Worm (Caenorhabditis elegans): Measurements from ENCODE around the gene cya-1.

cya-1 gene

ce11 chrIII:9060267-9060666, 48.8 kb downstream of the cya-1 start (continued):
- TF ChIP-seq lin-39 (tag; optimal IDR thresholded peaks at IDR 0.05) (no peak), daf-16 (GFP tag; optimal IDR thresholded peaks at IDR 0.05) (peak in 1 of 2 experiments; percentile 30), daf-16 (tag; optimal IDR thresholded peaks at IDR 0.05) (peak; percentile 36), egl-27 (tag; optimal IDR thresholded peaks at IDR 0.05) (no peak), nhr-28 (tag; optimal IDR thresholded peaks at IDR 0.05) (no peak), zfp-3 (GFP tag; conservative IDR thresholded peaks at IDR 0.05) (peak; percentile 91), lin-29 (GFP tag; IDR thresholded peaks at IDR 0.05) (no peak), dve-1 (tag; optimal IDR thresholded peaks at IDR 0.05; ENCODE audit: insufficient read depth) (peak; percentile 73), ztf-7 (tag; optimal IDR thresholded peaks at IDR 0.05) (no peak), mdl-1 (tag; optimal IDR thresholded peaks at IDR 0.05) (no peak), nhr-11 (tag; optimal IDR thresholded peaks at IDR 0.05) (no peak), daf-19 (GFP tag; conservative IDR thresholded peaks at IDR 0.05) (no peak), dmd-8 (GFP tag; IDR thresholded peaks at IDR 0.05) (no peak), lin-1 (GFP tag; IDR thresholded peaks at IDR 0.05) (0 out of 2 replicates have a peak, but pooled peaks have one; percentile 8), snpc-4 (tag; optimal IDR thresholded peaks at IDR 0.05) (no peak), T20F7.1 (GFP tag; optimal IDR thresholded peaks at IDR 0.05) (peak; percentile 71), R02D3.7 (tag; optimal IDR thresholded peaks at IDR 0.05) (no peak), ceh-44 (GFP tag; IDR thresholded peaks at IDR 0.05) (no peak), tra-1 (GFP tag; IDR thresholded peaks at IDR 0.05) (no peak), zip-11 (GFP tag; IDR thresholded peaks at IDR 0.05) (no peak), nhr-102 (tag; optimal IDR thresholded peaks at IDR 0.05) (peak; percentile 38), attf-4 (tag; optimal IDR thresholded peaks at IDR 0.05) (no peak), D1046.2 (GFP tag; IDR thresholded peaks at IDR 0.05) (no peak), sdz-12 (GFP tag; optimal IDR thresholded peaks at IDR 0.05) (no peak), ceh-28 (tag; optimal IDR thresholded peaks at IDR 0.05) (no peak), nhr-77 (tag; optimal IDR thresholded peaks at IDR 0.05) (no peak), nhr-42 (GFP tag; IDR thresholded peaks at IDR 0.05) (0 out of 2 replicates have a peak, but pooled peaks have one; percentile 16), daf-8 (GFP tag; IDR thresholded peaks at IDR 0.05) (no peak), nhr-76 (tag; optimal IDR thresholded peaks at IDR 0.05) (no peak), fos-1 (tag; optimal IDR thresholded peaks at IDR 0.05) (no peak), lin-13 (GFP tag; optimal IDR thresholded peaks at IDR 0.05) (no peak), aha-1 (tag) (no peak)

DNA sequence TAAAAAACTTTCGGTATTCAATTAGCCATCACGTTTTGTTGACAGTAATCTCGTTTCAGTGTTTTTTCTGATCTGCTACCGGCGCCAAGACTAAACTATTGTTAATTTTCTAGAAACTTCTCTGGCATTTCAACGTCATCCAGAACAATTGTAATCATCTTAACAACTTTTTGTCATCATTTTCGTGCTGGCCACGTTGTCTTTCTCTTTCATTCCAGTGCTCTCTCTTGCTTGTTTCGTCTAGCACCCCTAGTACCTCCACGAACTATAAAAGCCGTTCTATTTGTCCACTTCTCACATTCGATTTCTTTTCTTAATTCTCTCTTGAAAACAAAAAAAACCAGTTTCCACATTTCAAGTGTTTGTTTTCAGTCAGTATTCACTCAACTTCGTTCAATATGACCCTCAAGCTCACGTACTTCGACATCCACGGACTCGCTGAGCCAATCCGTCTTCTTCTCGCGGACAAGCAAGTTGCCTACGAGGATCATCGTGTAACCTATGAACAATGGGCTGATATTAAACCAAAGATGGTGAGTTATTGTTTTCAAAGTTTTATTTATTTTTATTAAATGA, 50.0 kb downstream of the cya-1 start, which contains the start of gene gst-1:
gst-1 (plus strand) TSS at position 373 of the 576 bp plus-strand sequence.
- TF ChIP-seq nhr-76 (tag; optimal IDR thresholded peaks at IDR 0.05), result no peak
- TF ChIP-seq jun-1 (tag; optimal IDR thresholded peaks at IDR 0.05), result no peak
- no peak for TF ChIP-seq nhr-6 (tag; optimal IDR thresholded peaks at IDR 0.05)
- 0 out of 2 replicates have a peak, but pooled peaks have one; percentile 31 for TF ChIP-seq hmg-1.1 (GFP tag; IDR thresholded peaks at IDR 0.05)
- no peak for TF ChIP-seq saeg-2 (GFP tag; IDR thresholded peaks at IDR 0.05)
- TF ChIP-seq lsy-2 (tag; optimal IDR thresholded peaks at IDR 0.05), result peak in 1 of 2 experiments; percentile 48
- TF ChIP-seq ctbp-1 (GFP tag; IDR thresholded peaks at IDR 0.05), result no peak
- TF ChIP-seq nhr-48 (tag; optimal IDR thresholded peaks at IDR 0.05), result peak; percentile 49
- no peak for TF ChIP-seq Y48G9A.11 (GFP tag; IDR thresholded peaks at IDR 0.05)
- TF ChIP-seq pha-4 (GFP tag; IDR thresholded peaks at IDR 0.05), result peak; percentile 40; the same call in 1 of the 2 replicates
- no peak for TF ChIP-seq pha-4 (tag; optimal IDR thresholded peaks at IDR 0.05)
- TF ChIP-seq ZK337.2 (GFP tag; IDR thresholded peaks at IDR 0.05), result no peak
- TF ChIP-seq mxl-3 (GFP tag; optimal IDR thresholded peaks at IDR 0.05), result peak; percentile 62
- peak; percentile 40 for TF ChIP-seq ama-1 (optimal IDR thresholded peaks at IDR 0.05)
- peak; percentile 46; the same call in 1 of the 2 replicates for TF ChIP-seq lin-38 (GFP tag; IDR thresholded peaks at IDR 0.05)
- TF ChIP-seq ceh-44 (GFP tag; IDR thresholded peaks at IDR 0.05), result no peak
- peak; percentile 80 for TF ChIP-seq dve-1 (tag; optimal IDR thresholded peaks at IDR 0.05; ENCODE audit: insufficient read depth)
- peak; percentile 45 for TF ChIP-seq T20F7.1 (GFP tag; optimal IDR thresholded peaks at IDR 0.05)
- TF ChIP-seq daf-12 (tag; optimal IDR thresholded peaks at IDR 0.05), result no peak
- peak; percentile 74 for TF ChIP-seq mdt-29 (GFP tag; IDR thresholded peaks at IDR 0.05)
- no peak for TF ChIP-seq lin-39 (tag; optimal IDR thresholded peaks at IDR 0.05)
- no peak for TF ChIP-seq fkh-10 (GFP tag; optimal IDR thresholded peaks at IDR 0.05)
- peak; percentile 59 for TF ChIP-seq aha-1 (tag)
- no peak for TF ChIP-seq mdl-1 (tag; optimal IDR thresholded peaks at IDR 0.05)
- no peak for TF ChIP-seq zfp-3 (GFP tag; conservative IDR thresholded peaks at IDR 0.05)
- no peak for TF ChIP-seq F37D6.2 (tag; optimal IDR thresholded peaks at IDR 0.05)
- no peak for TF ChIP-seq egl-27 (tag; optimal IDR thresholded peaks at IDR 0.05)
- no peak for TF ChIP-seq nhr-77 (tag; optimal IDR thresholded peaks at IDR 0.05)
- no peak for TF ChIP-seq zip-11 (GFP tag; IDR thresholded peaks at IDR 0.05)
- no peak for TF ChIP-seq rbr-2 (tag; optimal IDR thresholded peaks at IDR 0.05)

Data from whole organism, L4 larva.